Fruit fly (Drosophila melanogaster) whole organism, embryonic: ENCODE measurements around the gene Slob.

Experiments used
- Blimp-1 ChIP-seq: fragments of 200-800 bp; sonication (Bioruptor generic); optimal IDR thresholded peaks from 3 replicates; lab custom pipeline; 2018; ENCODE audit warnings: missing biosample characterization, missing genetic modification characterization, mild to moderate bottlenecking, moderate library complexity, missing genetic modification reagents
- CG11398 ChIP-seq: fragments of 200-800 bp; sonication (Bioruptor generic); optimal IDR thresholded peaks from 2 replicates; lab custom pipeline; 2016; ENCODE audit warnings: missing biosample characterization, missing genetic modification characterization
- CG12744 ChIP-seq: fragments of 200-800 bp; sonication (Bioruptor generic); optimal IDR thresholded peaks from 2 replicates; lab custom pipeline; 2016; ENCODE audit warnings: missing biosample characterization, missing genetic modification characterization
- CG12769 ChIP-seq: fragments of 200-800 bp; sonication (Bioruptor generic); optimal IDR thresholded peaks from 2 replicates; lab custom pipeline; 2019; ENCODE audit warnings: missing biosample characterization, mild to moderate bottlenecking, missing genetic modification characterization, moderate library complexity
- CG13123 ChIP-seq: fragments of 200-800 bp; sonication (Bioruptor generic); optimal IDR thresholded peaks from 2 replicates; lab custom pipeline; 2016; ENCODE audit warnings: missing biosample characterization, missing genetic modification characterization
- CG13775 ChIP-seq: fragments of 200-800 bp; sonication (Bioruptor generic); optimal IDR thresholded peaks from 3 replicates; lab custom pipeline; 2017; ENCODE audit warnings: missing biosample characterization, mild to moderate bottlenecking, missing genetic modification characterization
- CG1832 ChIP-seq: fragments of 200-800 bp; sonication (Bioruptor generic); optimal IDR thresholded peaks from 2 replicates; lab custom pipeline; 2017; ENCODE audit warnings: missing biosample characterization, mild to moderate bottlenecking, missing genetic modification characterization, inconsistent platforms
- CG31388 ChIP-seq: fragments of 200-800 bp; sonication (Bioruptor generic); optimal IDR thresholded peaks from 2 replicates; lab custom pipeline; 2016; ENCODE audit warnings: missing biosample characterization, missing genetic modification characterization
- CG3726 ChIP-seq: fragments of 200-800 bp; sonication (Bioruptor generic); IDR thresholded peaks from 3 replicates; pipeline ENCODE4, ENCODE4 v1.3.6; 2022; ENCODE audit warnings: missing biosample characterization, missing genetic modification characterization
- CG4282 ChIP-seq: fragments of 200-800 bp; sonication (Bioruptor generic); optimal IDR thresholded peaks from 2 replicates; lab custom pipeline; 2016; ENCODE audit warnings: missing biosample characterization, missing genetic modification characterization
- CG5245 ChIP-seq: fragments of 200-800 bp; sonication (Bioruptor generic); optimal IDR thresholded peaks from 3 replicates; lab custom pipeline; 2016; ENCODE audit warnings: missing biosample characterization, missing genetic modification characterization
- CG6654 ChIP-seq: fragments of 200-800 bp; sonication (Bioruptor generic); optimal IDR thresholded peaks from 2 replicates; lab custom pipeline; 2017; ENCODE audit warnings: missing biosample characterization, mild to moderate bottlenecking, missing genetic modification characterization
- CG6813 ChIP-seq: fragments of 200-800 bp; sonication (Bioruptor generic); optimal IDR thresholded peaks from 2 replicates; lab custom pipeline; 2017; ENCODE audit warnings: missing biosample characterization, missing genetic modification characterization, mild to moderate bottlenecking, moderate library complexity, missing genetic modification reagents
- CG7357 ChIP-seq: fragments of 200-800 bp; sonication (Bioruptor generic); IDR thresholded peaks from 3 replicates; pipeline ENCODE4 v1.3.6; 2022; ENCODE audit warnings: missing biosample characterization, missing genetic modification characterization
- CG7372 ChIP-seq: fragments of 200-800 bp; sonication (Bioruptor generic); IDR thresholded peaks from 2 replicates; pipeline ENCODE4 v1.3.6; 2022; ENCODE audit warnings: missing biosample characterization, missing genetic modification characterization
- CG7963 ChIP-seq: fragments of 200-800 bp; sonication (Bioruptor generic); IDR thresholded peaks from 3 replicates; pipeline ENCODE4 v1.3.6; 2022; ENCODE audit warnings: missing biosample characterization, missing genetic modification characterization; ENCODE audit not compliant: partially characterized antibody
- CG8478 ChIP-seq: fragments of >200 bp; optimal IDR thresholded peaks from 2 replicates; lab custom pipeline; 2018
- Dll ChIP-seq: fragments of 200-800 bp; sonication (Bioruptor generic); IDR thresholded peaks from 4 replicates; pipeline ENCODE4 v1.3.6; 2022; ENCODE audit warnings: missing biosample characterization, missing genetic modification characterization; ENCODE audit not compliant: partially characterized antibody
- Doc3 ChIP-seq: fragments of 200-800 bp; sonication (Bioruptor generic); IDR thresholded peaks from 3 replicates; pipeline ENCODE4 v1.3.6; 2022; ENCODE audit warnings: missing biosample characterization, missing genetic modification characterization; ENCODE audit not compliant: partially characterized antibody
- ERR ChIP-seq: fragments of 200-800 bp; sonication (Bioruptor generic); optimal IDR thresholded peaks from 2 replicates; lab custom pipeline; 2016; ENCODE audit warnings: missing biosample characterization, missing genetic modification characterization
- Ets97D ChIP-seq: fragments of 200-800 bp; sonication (Bioruptor generic); optimal IDR thresholded peaks from 3 replicates; lab custom pipeline; 2016; ENCODE audit warnings: missing biosample characterization, missing genetic modification characterization
- HHEX ChIP-seq: fragments of 200-800 bp; sonication (Bioruptor generic); optimal IDR thresholded peaks from 3 replicates; lab custom pipeline; 2017; ENCODE audit warnings: missing biosample characterization, mild to moderate bottlenecking, missing genetic modification characterization, missing genetic modification reagents
- HLH54F ChIP-seq: fragments of 200-800 bp; sonication (Bioruptor generic); optimal IDR thresholded peaks from 3 replicates; lab custom pipeline; 2016; ENCODE audit warnings: missing biosample characterization, missing genetic modification characterization
- HmgZ ChIP-seq: fragments of 200-800 bp; sonication (Bioruptor generic); optimal IDR thresholded peaks from 2 replicates; lab custom pipeline; 2018; ENCODE audit warnings: missing biosample characterization, mild to moderate bottlenecking, missing genetic modification characterization
- Med ChIP-seq: fragments of 200-800 bp; sonication (Bioruptor generic); peaks from one replicate; lab custom pipeline; 2016; ENCODE audit warnings: missing biosample characterization, missing genetic modification characterization, mild to moderate bottlenecking, inconsistent platforms, moderate library complexity
- Mrtf ChIP-seq: fragments of 200-800 bp; sonication (Bioruptor generic); IDR thresholded peaks from 3 replicates; pipeline ENCODE4 v1.3.6; 2022; ENCODE audit warnings: missing biosample characterization, missing genetic modification characterization
- NC2α ChIP-seq: fragments of 200-800 bp; sonication (Bioruptor generic); optimal IDR thresholded peaks from 2 replicates; lab custom pipeline; 2016; ENCODE audit warnings: missing biosample characterization, missing genetic modification characterization
- Opbp ChIP-seq: fragments of 200-800 bp; sonication (Bioruptor generic); IDR thresholded peaks from 3 replicates; pipeline ENCODE4 v1.3.6; 2022; ENCODE audit warnings: missing biosample characterization, missing genetic modification characterization; ENCODE audit not compliant: partially characterized antibody
- Optix ChIP-seq: fragments of 200-800 bp; sonication (Bioruptor generic); IDR thresholded peaks from 3 replicates; pipeline ENCODE4 v1.3.6; 2022; ENCODE audit warnings: missing biosample characterization, missing genetic modification characterization
- Rfx ChIP-seq: fragments of 200-800 bp; sonication (Bioruptor generic); IDR thresholded peaks from 2 replicates; pipeline ENCODE4 v1.3.6; 2022; ENCODE audit warnings: missing biosample characterization, missing genetic modification characterization
- Sox100B ChIP-seq: fragments of 200-800 bp; sonication (Bioruptor generic); optimal IDR thresholded peaks from 3 replicates; lab custom pipeline; 2018; ENCODE audit warnings: missing biosample characterization, mild to moderate bottlenecking, missing genetic modification characterization
- Sox102F ChIP-seq: fragments of 200-800 bp; sonication (Bioruptor generic); optimal IDR thresholded peaks from 2 replicates; lab custom pipeline; 2018; ENCODE audit warnings: missing biosample characterization, mild to moderate bottlenecking, missing genetic modification characterization, moderate library complexity
- Taf1 ChIP-seq: fragments of 200-800 bp; sonication (Bioruptor generic); IDR thresholded peaks from 2 replicates; pipeline ENCODE4 v1.3.6; 2022; ENCODE audit warnings: missing biosample characterization, missing genetic modification characterization
- Usf ChIP-seq: fragments of 200-800 bp; sonication (Bioruptor generic); optimal IDR thresholded peaks from 2 replicates; lab custom pipeline; 2017; ENCODE audit warnings: missing genotype, missing biosample characterization, missing genetic modification characterization
- YL-1 ChIP-seq: fragments of 200-800 bp; sonication (Bioruptor generic); optimal IDR thresholded peaks from 3 replicates; lab custom pipeline; 2017; ENCODE audit warnings: missing biosample characterization, mild to moderate bottlenecking, missing genetic modification characterization
- bab2 ChIP-seq: fragments of 200-800 bp; sonication (Bioruptor generic); optimal IDR thresholded peaks from 2 replicates; lab custom pipeline; 2016; ENCODE audit warnings: missing biosample characterization, missing genetic modification characterization
- br ChIP-seq: fragments of >200 bp; optimal IDR thresholded peaks from 2 replicates; lab custom pipeline; 2017
- chinmo ChIP-seq: fragments of 200-800 bp; sonication (Bioruptor generic); IDR thresholded peaks from 4 replicates; pipeline ENCODE4 v1.3.6; 2022; ENCODE audit warnings: missing biosample characterization, missing genetic modification characterization; ENCODE audit not compliant: partially characterized antibody
- crol ChIP-seq: fragments of 200-800 bp; sonication (Bioruptor generic); IDR thresholded peaks from 2 replicates; pipeline ENCODE4 v1.3.6; 2022; ENCODE audit warnings: missing biosample characterization, missing genetic modification characterization
- cwo ChIP-seq: fragments of 200-800 bp; sonication (Bioruptor generic); optimal IDR thresholded peaks from 3 replicates; lab custom pipeline; 2017; ENCODE audit warnings: missing biosample characterization, missing genetic modification characterization, mild to moderate bottlenecking, moderate library complexity, missing genetic modification reagents
- dmrt11E ChIP-seq: fragments of 200-800 bp; sonication (Bioruptor generic); optimal IDR thresholded peaks from 3 replicates; lab custom pipeline; 2018; ENCODE audit warnings: missing biosample characterization, mild to moderate bottlenecking, missing genetic modification characterization, moderate library complexity
- grn ChIP-seq: fragments of 200-800 bp; sonication (Bioruptor generic); optimal IDR thresholded peaks from 3 replicates; lab custom pipeline; 2017; ENCODE audit warnings: missing biosample characterization, missing genetic modification characterization
- inv ChIP-seq: fragments of 200-800 bp; sonication (Bioruptor generic); IDR thresholded peaks from 2 replicates; pipeline ENCODE4 v1.3.6; 2022; ENCODE audit warnings: missing biosample characterization, missing genetic modification characterization; ENCODE audit not compliant: partially characterized antibody
- knrl ChIP-seq: fragments of 200-800 bp; sonication (Bioruptor generic); IDR thresholded peaks from 3 replicates; pipeline ENCODE4 v1.3.6; 2022; ENCODE audit warnings: missing biosample characterization, missing genetic modification characterization; ENCODE audit not compliant: partially characterized antibody
- mirr ChIP-seq: fragments of 200-800 bp; sonication (Bioruptor generic); optimal IDR thresholded peaks from 3 replicates; lab custom pipeline; 2018; ENCODE audit warnings: missing biosample characterization, mild to moderate bottlenecking, missing genetic modification characterization
- nau ChIP-seq: fragments of 200-800 bp; sonication (Bioruptor generic); optimal IDR thresholded peaks from 3 replicates; lab custom pipeline; 2017; ENCODE audit warnings: missing biosample characterization, mild to moderate bottlenecking, missing genetic modification characterization, missing genetic modification reagents
- sd ChIP-seq: fragments of 200-800 bp; sonication (Bioruptor generic); optimal IDR thresholded peaks from 3 replicates; lab custom pipeline; 2018; ENCODE audit warnings: missing biosample characterization, mild to moderate bottlenecking, missing genetic modification characterization, moderate library complexity
- sisA ChIP-seq: fragments of 200-800 bp; sonication (Bioruptor generic); IDR thresholded peaks from 2 replicates; pipeline ENCODE4 v1.3.6; 2022; ENCODE audit warnings: missing biosample characterization, missing genetic modification characterization
- sr ChIP-seq: fragments of 200-800 bp; sonication (Bioruptor generic); IDR thresholded peaks from 3 replicates; pipeline ENCODE4 v1.3.6; 2022; ENCODE audit warnings: missing biosample characterization, missing genetic modification characterization
- z ChIP-seq: fragments of 200-800 bp; sonication (Bioruptor generic); IDR thresholded peaks from 3 replicates; pipeline ENCODE4 v1.3.6; 2022; ENCODE audit warnings: missing biosample characterization, missing genetic modification characterization

The Slob gene

dm6 chr2L:7675754-7676178 lies 888 bp upstream of the Slob start:
- TF ChIP-seq CG7357 = no peak
- peak; percentile 29 for TF ChIP-seq Med (GFP tag; lab: Kevin White, UChicago)
- no peak for TF ChIP-seq dmrt11E
- TF ChIP-seq CG6654 (GFP tag; lab: Kevin White, UChicago) = no peak
- TF ChIP-seq CG3726 = no peak
- no peak for TF ChIP-seq HLH54F
- no peak for TF ChIP-seq CG13775
- peak; percentile 30 for TF ChIP-seq mirr (GFP tag; lab: Kevin White, UChicago)
- no peak for TF ChIP-seq Sox102F (GFP tag; lab: Kevin White, UChicago)
- TF ChIP-seq Usf = no peak
- no peak for TF ChIP-seq Taf1 (GFP tag; lab: Robert Waterston, UW)
- no peak for TF ChIP-seq Optix (GFP tag; lab: Robert Waterston, UW)
- no peak for TF ChIP-seq Mrtf (GFP tag; lab: Robert Waterston, UW)
- no peak for TF ChIP-seq grn (GFP tag; lab: Kevin White, UChicago)
- 0 out of 2 replicates have a peak, but pooled peaks have one; percentile 14 for TF ChIP-seq Rfx (GFP tag; lab: Robert Waterston, UW)
- TF ChIP-seq sd = peak; percentile 52
- peak; percentile 57; the same call in 1 of the 3 replicates for TF ChIP-seq sr (GFP tag; lab: Robert Waterston, UW)
- TF ChIP-seq Doc3 (GFP tag; lab: Robert Waterston, UW) = no peak
- TF ChIP-seq CG4282 (GFP tag; lab: Kevin White, UChicago) = no peak
- TF ChIP-seq CG7372 (GFP tag; lab: Robert Waterston, UW) = 0 out of 2 replicates have a peak, but pooled peaks have one; percentile 14
- no peak for TF ChIP-seq CG31388
- TF ChIP-seq CG7963 (GFP tag; lab: Robert Waterston, UW) = no peak
- peak; percentile 81 for TF ChIP-seq CG12769 (tag; lab: Kevin White, UChicago)
- TF ChIP-seq CG1832 (GFP tag; lab: Kevin White, UChicago) = no peak
- TF ChIP-seq NC2α (GFP tag; lab: Kevin White, UChicago) = no peak
- peak; percentile 76; the same call in 3 of the 4 replicates for TF ChIP-seq chinmo
- peak; percentile 5 for TF ChIP-seq nau
- no peak for TF ChIP-seq ERR (GFP tag; lab: Kevin White, UChicago)
- no peak for TF ChIP-seq sisA (GFP tag; lab: Robert Waterston, UW)
- no peak for TF ChIP-seq CG11398 (GFP tag; lab: Kevin White, UChicago)
- TF ChIP-seq HHEX (GFP tag; lab: Kevin White, UChicago) = no peak
- no peak for TF ChIP-seq CG5245 (GFP tag; lab: Kevin White, UChicago)
- no peak for TF ChIP-seq HmgZ (tag; lab: Kevin White, UChicago)
- TF ChIP-seq CG12744 (GFP tag; lab: Kevin White, UChicago) = no peak
- peak; percentile 91 for TF ChIP-seq z (GFP tag; lab: Robert Waterston, UW)

- TF ChIP-seq bab2 (GFP tag; lab: Kevin White, UChicago) (no peak), CG8478 (lab: Kevin White, UChicago) (no peak), CG6813 (no peak), Opbp (GFP tag; lab: Robert Waterston, UW) (no peak), br (lab: Kevin White, UChicago) (no peak), YL-1 (no peak), CG13123 (GFP tag; lab: Kevin White, UChicago) (no peak), Blimp-1 (GFP tag; lab: Kevin White, UChicago) (no peak), cwo (GFP tag; lab: Kevin White, UChicago) (no peak), inv (GFP tag; lab: Robert Waterston, UW) (no peak), Ets97D (GFP tag; lab: Kevin White, UChicago) (no peak), Sox100B (no peak), CG12744 (GFP tag; lab: Kevin White, UChicago) (no peak), crol (GFP tag; lab: Robert Waterston, UW) (no peak), Dll (GFP tag; lab: Robert Waterston, UW) (no peak), knrl (GFP tag; lab: Robert Waterston, UW) (no peak)
- TF ChIP-seq, all 482 proteins: peak for 0
Observed at dm6 chr2L:7665747-7666146, 9.1 kb downstream of the Slob start, which contains the start of gene Myo28B1. Gene Myo28B1, plus strand, starts transcription at chr2L:7666047.
